Worm (Caenorhabditis elegans) whole organism, L2 larva: Measurements from ENCODE around the gene F59B2.8.

Experiments used
- C34F6.9 ChIP-seq: fragments of 150-350 bp; optimal IDR thresholded peaks from 2 replicates; lab custom pipeline; 2014; ENCODE audit warnings: missing biosample characterization, missing genetic modification characterization
- F13H6.1 ChIP-seq: sonication (generic microtip); optimal IDR thresholded peaks from 2 replicates; lab custom pipeline; 2016; ENCODE audit warnings: missing genetic modification characterization, missing compliant biosample characterization
- Y55F3AM.14 ChIP-seq: fragments of 200-800 bp; sonication (Bioruptor generic); optimal IDR thresholded peaks from 2 replicates; lab custom pipeline; 2018; ENCODE audit warnings: mild to moderate bottlenecking, missing genetic modification characterization, missing compliant biosample characterization
- alr-1 ChIP-seq: fragments of 150-350 bp; optimal IDR thresholded peaks from 2 replicates; lab custom pipeline; 2014; ENCODE audit warnings: missing biosample characterization, missing genetic modification characterization
- aly-2 ChIP-seq: fragments of 150-350 bp; optimal IDR thresholded peaks from 2 replicates; lab custom pipeline; 2014; ENCODE audit warnings: missing biosample characterization, missing genetic modification characterization
- ama-1 ChIP-seq: fragments of 150-350 bp; optimal IDR thresholded peaks from 2 replicates; lab custom pipeline; 2018; ENCODE audit warnings: inconsistent platforms
- ceh-16 ChIP-seq: fragments of 150-350 bp; optimal IDR thresholded peaks from 2 replicates; lab custom pipeline; 2014; ENCODE audit warnings: missing biosample characterization, missing genetic modification characterization
- ceh-82 ChIP-seq: fragments of 150-350 bp; optimal IDR thresholded peaks from 2 replicates; lab custom pipeline; 2014; ENCODE audit warnings: missing biosample characterization, missing genetic modification characterization
- crh-2 ChIP-seq: sonication (generic microtip); optimal IDR thresholded peaks from 2 replicates; lab custom pipeline; 2017; ENCODE audit warnings: missing biosample characterization, missing genetic modification characterization
- egl-27 ChIP-seq: sonication (generic microtip); optimal IDR thresholded peaks from 3 replicates; lab custom pipeline; 2017; ENCODE audit warnings: missing biosample characterization, missing genetic modification reagents, missing genetic modification characterization
- elt-1 ChIP-seq: fragments of 150-350 bp; optimal IDR thresholded peaks from 2 replicates; lab custom pipeline; 2014; ENCODE audit warnings: missing biosample characterization, missing genetic modification characterization
- elt-3 ChIP-seq: sonication (generic microtip); optimal IDR thresholded peaks from 2 replicates; lab custom pipeline; 2017; ENCODE audit warnings: missing biosample characterization, missing genetic modification characterization
- gmeb-1 ChIP-seq: fragments of 150-350 bp; optimal IDR thresholded peaks from 2 replicates; lab custom pipeline; 2014; ENCODE audit warnings: missing biosample characterization, missing genetic modification characterization
- lin-11 ChIP-seq: fragments of 150-350 bp; sonication (generic microtip); optimal IDR thresholded peaks from 2 replicates; lab custom pipeline; 2014; ENCODE audit warnings: missing biosample characterization, missing genetic modification characterization, inconsistent platforms, mixed read lengths
- lin-39 ChIP-seq: fragments of 150-350 bp; optimal IDR thresholded peaks from 2 replicates; lab custom pipeline; 2014; ENCODE audit warnings: missing biosample characterization, missing genetic modification reagents, missing genetic modification characterization
- mab-5 ChIP-seq: fragments of 150-350 bp; optimal IDR thresholded peaks from 2 replicates; lab custom pipeline; 2014; ENCODE audit warnings: missing biosample characterization, missing genetic modification characterization
- mbf-1 ChIP-seq: sonication (generic microtip); optimal IDR thresholded peaks from 2 replicates; lab custom pipeline; 2017; ENCODE audit warnings: missing biosample characterization, missing genetic modification characterization
- mdl-1 ChIP-seq, 2 experiments: fragments of 150-350 bp in 1 of 2; sonication (generic microtip) in 1 of 2; optimal IDR thresholded peaks; 2 replicates each; lab custom pipeline; 2017; ENCODE audit warnings: missing biosample characterization in 2 of 2, missing genetic modification characterization in 2 of 2
- nhr-10 ChIP-seq: sonication (generic microtip); optimal IDR thresholded peaks from 2 replicates; lab custom pipeline; 2017; ENCODE audit warnings: missing biosample characterization, missing genetic modification characterization
- nhr-11 ChIP-seq: fragments of 150-350 bp; optimal IDR thresholded peaks from 2 replicates; lab custom pipeline; 2014; ENCODE audit warnings: missing biosample characterization, missing genetic modification characterization
- nhr-129 ChIP-seq: fragments of 150-350 bp; optimal IDR thresholded peaks from 2 replicates; lab custom pipeline; 2014; ENCODE audit warnings: missing biosample characterization, missing genetic modification characterization
- nhr-23 ChIP-seq: fragments of 150-350 bp; optimal IDR thresholded peaks from 2 replicates; lab custom pipeline; 2014; ENCODE audit warnings: missing biosample characterization, missing genetic modification reagents, missing genetic modification characterization
- nhr-237 ChIP-seq: fragments of 150-350 bp; optimal IDR thresholded peaks from 2 replicates; lab custom pipeline; 2014; ENCODE audit warnings: missing biosample characterization, missing genetic modification characterization
- nhr-25 ChIP-seq: fragments of 150-350 bp; sonication (generic microtip); optimal IDR thresholded peaks from 3 replicates; lab custom pipeline; 2014; ENCODE audit warnings: missing biosample characterization, missing genetic modification characterization
- nhr-6 ChIP-seq: fragments of 150-350 bp; optimal IDR thresholded peaks from 2 replicates; lab custom pipeline; 2014; ENCODE audit warnings: missing biosample characterization, missing genetic modification characterization
- peb-1 ChIP-seq: fragments of 150-350 bp; optimal IDR thresholded peaks from 2 replicates; lab custom pipeline; 2014; ENCODE audit warnings: missing biosample characterization, missing genetic modification characterization
- skn-1 ChIP-seq: sonication (generic microtip); optimal IDR thresholded peaks from 2 replicates; lab custom pipeline; 2017; ENCODE audit warnings: missing biosample characterization, missing genetic modification characterization
- sma-3 ChIP-seq: sonication (generic microtip); optimal IDR thresholded peaks from 2 replicates; lab custom pipeline; 2016; ENCODE audit warnings: missing genetic modification reagents, missing genetic modification characterization, missing compliant biosample characterization
- sma-9 ChIP-seq, 2 experiments: fragments of 150-350 bp in 1 of 2; sonication (generic microtip) in 1 of 2; optimal IDR thresholded peaks; 2 replicates each; lab custom pipeline; 2014 to 2016; ENCODE audit warnings: missing genetic modification characterization in 2 of 2, mild to moderate bottlenecking in 1 of 2, missing biosample characterization in 1 of 2, missing compliant biosample characterization in 1 of 2, missing genetic modification reagents in 1 of 2, moderate library complexity in 1 of 2
- snpc-4 ChIP-seq: fragments of 150-350 bp; optimal IDR thresholded peaks from 2 replicates; lab custom pipeline; 2014; ENCODE audit warnings: missing biosample characterization, missing genetic modification characterization
- zag-1 ChIP-seq: fragments of 150-350 bp; optimal IDR thresholded peaks from 2 replicates; lab custom pipeline; 2014; ENCODE audit warnings: missing biosample characterization, missing genetic modification characterization
- ztf-1 ChIP-seq: fragments of 200-800 bp; sonication (Bioruptor generic); conservative IDR thresholded peaks from 2 replicates; pipeline ENCODE4 v1.3.6; 2022; ENCODE audit warnings: missing genetic modification characterization, missing compliant biosample characterization
- ztf-11 ChIP-seq: sonication (generic microtip); optimal IDR thresholded peaks from 2 replicates; lab custom pipeline; 2017; ENCODE audit warnings: missing biosample characterization, missing genetic modification characterization
- ztf-4 ChIP-seq: fragments of 150-350 bp; optimal IDR thresholded peaks from 2 replicates; lab custom pipeline; 2014; ENCODE audit warnings: missing biosample characterization, missing genetic modification characterization

Gene F59B2.8

DNA sequence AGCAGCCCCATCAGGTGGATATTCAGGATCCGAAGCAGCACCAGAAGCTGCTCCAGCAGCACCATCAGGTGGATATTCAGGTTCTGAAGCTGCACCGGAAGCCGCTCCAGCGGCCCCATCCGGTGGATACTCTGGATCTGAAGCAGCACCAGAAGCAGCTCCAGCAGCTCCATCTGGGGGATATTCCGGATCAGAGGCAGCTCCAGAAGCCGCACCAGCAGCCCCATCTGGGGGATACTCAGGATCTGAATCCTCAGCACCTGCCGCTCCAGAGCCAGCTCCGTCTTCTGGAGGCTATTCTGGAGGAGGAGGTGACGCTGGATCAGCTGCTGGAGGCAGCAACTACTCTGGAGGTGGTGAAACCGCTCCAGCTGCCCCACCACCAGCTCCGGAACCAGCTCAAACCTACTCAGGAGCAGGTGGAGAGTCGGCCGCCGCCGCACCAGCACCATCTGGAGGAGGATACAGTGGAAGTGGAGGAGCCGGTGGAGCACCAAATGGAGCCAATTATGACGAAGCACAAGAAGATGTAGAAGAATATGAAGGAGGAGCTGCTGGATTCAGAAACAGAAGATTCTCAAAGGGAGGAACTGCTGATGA lies 45.2 kb downstream of the F59B2.8 start:
- no peak for TF ChIP-seq aly-2 (tag; lab: Kevin White, UChicago)
- no peak for TF ChIP-seq F13H6.1 (tag; lab: Kevin White, UChicago)
- no peak for TF ChIP-seq sma-9 (GFP tag; optimal IDR thresholded peaks at IDR 0.05; lab: Kevin White, UChicago)
- no peak for TF ChIP-seq sma-9 (tag; optimal IDR thresholded peaks at IDR 0.05; lab: Kevin White, UChicago)
- TF ChIP-seq lin-11 (tag; lab: Kevin White, UChicago) = no peak
- no peak for TF ChIP-seq lin-39
- no peak for TF ChIP-seq nhr-129
- no peak for TF ChIP-seq elt-1 (tag; lab: Kevin White, UChicago)
- TF ChIP-seq nhr-237 = no peak
- TF ChIP-seq Y55F3AM.14 (GFP tag; lab: Kevin White, UChicago) = no peak
- no peak for TF ChIP-seq nhr-11
- no peak for TF ChIP-seq mbf-1 (tag; lab: Kevin White, UChicago)
- TF ChIP-seq snpc-4 = no peak

- TF ChIP-seq nhr-129 = no peak
- TF ChIP-seq elt-3 (tag; lab: Kevin White, UChicago) = no peak
- no peak for TF ChIP-seq C34F6.9 (tag; lab: Kevin White, UChicago)
- no peak for TF ChIP-seq Y55F3AM.14 (GFP tag; lab: Kevin White, UChicago)
- no peak for TF ChIP-seq nhr-23 (tag; lab: Kevin White, UChicago)
- TF ChIP-seq skn-1 = no peak
- TF ChIP-seq aly-2 (tag; lab: Kevin White, UChicago) = no peak
- no peak for TF ChIP-seq snpc-4
- no peak for TF ChIP-seq nhr-6 (tag; lab: Kevin White, UChicago)
- TF ChIP-seq gmeb-1 = no peak
- no peak for TF ChIP-seq nhr-10
- TF ChIP-seq elt-1 (tag; lab: Kevin White, UChicago) = no peak
- no peak for TF ChIP-seq mbf-1 (tag; lab: Kevin White, UChicago)
Observed at ce11 chrIII:8962475-8962874, 47.5 kb downstream of the F59B2.8 start.

- TF ChIP-seq ceh-16 (tag; lab: Kevin White, UChicago) (no peak), nhr-6 (tag; lab: Kevin White, UChicago) (no peak), ztf-4 (tag; lab: Kevin White, UChicago) (no peak), ama-1 (lab: Kevin White, UChicago) (no peak), skn-1 (no peak), mab-5 (no peak), ztf-11 (no peak), elt-3 (tag; lab: Kevin White, UChicago) (no peak), ceh-82 (tag; lab: Kevin White, UChicago) (no peak), nhr-11 (no peak), nhr-10 (no peak), crh-2 (tag; lab: Kevin White, UChicago) (no peak), zag-1 (tag; lab: Kevin White, UChicago) (no peak), peb-1 (tag; lab: Kevin White, UChicago) (no peak), alr-1 (tag; lab: Kevin White, UChicago) (no peak), ztf-1 (GFP tag; lab: Robert Waterston, UW) (no peak), C34F6.9 (tag; lab: Kevin White, UChicago) (no peak)
- TF ChIP-seq, all 48 proteins: peak for 0
Observed at ce11 chrIII:8961993-8962392, 48.0 kb downstream of the F59B2.8 start, which contains the start of gene grl-25. Gene grl-25 (plus strand): TSS chrIII:8962293.

DNA sequence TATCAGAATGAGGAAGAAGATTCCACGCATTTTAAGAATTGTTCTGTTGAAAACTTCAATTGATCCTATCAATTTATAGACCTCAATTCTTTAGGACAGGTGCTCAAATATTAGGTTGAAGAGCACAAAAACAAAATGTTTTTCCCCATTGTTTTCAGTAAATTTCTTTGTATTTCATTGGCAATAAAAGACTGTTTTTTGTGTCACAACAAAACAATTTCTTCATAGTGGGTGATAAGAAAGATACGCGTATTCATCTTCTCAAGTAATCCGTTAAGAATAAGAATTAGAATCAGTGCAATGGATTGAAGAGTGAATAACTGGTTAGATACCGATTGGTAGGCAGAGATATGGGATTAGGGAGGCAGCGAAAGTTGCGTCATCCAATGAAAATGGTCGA lies 49.3 kb downstream of the F59B2.8 start, which contains the start of gene ZK643.6:
ZK643.6 (minus strand) TSS at position 101 of the 400 bp plus-strand sequence.
- TF ChIP-seq nhr-11 (no peak), sma-9 (GFP tag; optimal IDR thresholded peaks at IDR 0.05; lab: Kevin White, UChicago) (no peak), sma-9 (tag; optimal IDR thresholded peaks at IDR 0.05; lab: Kevin White, UChicago) (no peak), zag-1 (tag; lab: Kevin White, UChicago) (no peak), nhr-25 (tag; lab: Kevin White, UChicago) (no peak), ztf-4 (tag; lab: Kevin White, UChicago) (no peak), egl-27 (tag; lab: Kevin White, UChicago) (no peak), F13H6.1 (tag; lab: Kevin White, UChicago) (no peak), peb-1 (tag; lab: Kevin White, UChicago) (no peak), gmeb-1 (no peak), Y55F3AM.14 (GFP tag; lab: Kevin White, UChicago) (no peak), mdl-1 (tag; optimal IDR thresholded peaks at IDR 0.05; lab: Kevin White, UChicago) (no peak), sma-3 (GFP tag; lab: Kevin White, UChicago) (no peak), lin-39 (no peak), ama-1 (lab: Kevin White, UChicago) (no peak)
